Fruit fly (Drosophila melanogaster) whole organism, embryonic: ENCODE data around the gene CG13700.

ENCODE experiments used
- Bteb2 ChIP-seq: fragments of 200-800 bp; sonication (Bioruptor generic); optimal IDR thresholded peaks from 2 replicates; lab custom pipeline; 2016; ENCODE audit warnings: missing biosample characterization, missing genetic modification characterization
- CG10274 ChIP-seq: fragments of 200-800 bp; sonication (Bioruptor generic); optimal IDR thresholded peaks from 3 replicates; lab custom pipeline; 2017; ENCODE audit warnings: missing biosample characterization, mild to moderate bottlenecking, missing genetic modification characterization
- CG10654 ChIP-seq: fragments of 200-800 bp; sonication (Bioruptor generic); optimal IDR thresholded peaks from 2 replicates; lab custom pipeline; 2016; ENCODE audit warnings: missing biosample characterization, missing genetic modification characterization
- CG10959 ChIP-seq: fragments of 200-800 bp; sonication (Bioruptor generic); IDR thresholded peaks from 2 replicates; pipeline ENCODE4 v1.3.6; 2022; ENCODE audit warnings: missing biosample characterization, missing genetic modification characterization
- CG11085 ChIP-seq: fragments of 200-800 bp; sonication (Bioruptor generic); IDR thresholded peaks from 2 replicates; pipeline ENCODE4 v1.3.6; 2022; ENCODE audit warnings: missing biosample characterization, missing genetic modification characterization
- CG12744 ChIP-seq: fragments of 200-800 bp; sonication (Bioruptor generic); optimal IDR thresholded peaks from 2 replicates; lab custom pipeline; 2016; ENCODE audit warnings: missing biosample characterization, missing genetic modification characterization
- CG14965 ChIP-seq: fragments of 200-800 bp; sonication (Bioruptor generic); optimal IDR thresholded peaks from 2 replicates; lab custom pipeline; 2016; ENCODE audit warnings: missing biosample characterization, missing genetic modification characterization, borderline replicate concordance
- CG15073 ChIP-seq: fragments of 200-800 bp; sonication (Bioruptor generic); optimal IDR thresholded peaks from 2 replicates; lab custom pipeline; 2016; ENCODE audit warnings: missing biosample characterization, missing genetic modification characterization
- CG1529 ChIP-seq: fragments of 200-800 bp; sonication (Bioruptor generic); optimal IDR thresholded peaks from 3 replicates; lab custom pipeline; 2018; ENCODE audit warnings: missing biosample characterization, missing genetic modification characterization
- CG15514 ChIP-seq: fragments of 200-800 bp; sonication (Bioruptor generic); optimal IDR thresholded peaks from 3 replicates; lab custom pipeline; 2017; ENCODE audit warnings: missing biosample characterization, missing genetic modification characterization, mild to moderate bottlenecking, moderate library complexity, missing genetic modification reagents
- CG1603 ChIP-seq: fragments of 200-800 bp; sonication (Bioruptor generic); optimal IDR thresholded peaks from 2 replicates; lab custom pipeline; 2019; ENCODE audit warnings: missing biosample characterization, mild to moderate bottlenecking, missing genetic modification characterization, moderate library complexity
- CG16863 ChIP-seq: fragments of 200-800 bp; sonication (Bioruptor generic); optimal IDR thresholded peaks from 3 replicates; lab custom pipeline; 2016; ENCODE audit warnings: missing biosample characterization, missing genetic modification characterization
- CG17186 ChIP-seq: fragments of 200-800 bp; sonication (Bioruptor generic); optimal IDR thresholded peaks from 3 replicates; lab custom pipeline; 2017; ENCODE audit warnings: missing biosample characterization, missing genetic modification reagents, missing genetic modification characterization
- CG18011 ChIP-seq: fragments of 200-800 bp; sonication (Bioruptor generic); optimal IDR thresholded peaks from 2 replicates; lab custom pipeline; 2017; ENCODE audit warnings: missing biosample characterization, missing genetic modification characterization, mild to moderate bottlenecking, moderate library complexity, missing genotype
- CG18262 ChIP-seq: fragments of 200-800 bp; optimal IDR thresholded peaks from 3 replicates; lab custom pipeline; 2019; ENCODE audit warnings: missing biosample characterization, mild to moderate bottlenecking, missing genetic modification characterization, moderate library complexity
- CG18476 ChIP-seq: fragments of 200-800 bp; sonication (Bioruptor generic); optimal IDR thresholded peaks from 2 replicates; lab custom pipeline; 2016; ENCODE audit warnings: missing biosample characterization, mild to moderate bottlenecking, missing genetic modification characterization
- CG2129 ChIP-seq: fragments of 200-800 bp; sonication (Bioruptor generic); IDR thresholded peaks from 2 replicates; pipeline ENCODE4 v1.3.6; 2022; ENCODE audit warnings: missing biosample characterization, missing genetic modification characterization; ENCODE audit not compliant: partially characterized antibody
- CG2202 ChIP-seq: fragments of 200-800 bp; sonication (Bioruptor generic); optimal IDR thresholded peaks from 2 replicates; lab custom pipeline; 2018; ENCODE audit warnings: missing biosample characterization, mild to moderate bottlenecking, missing genetic modification characterization
- CG3163 ChIP-seq: fragments of 200-800 bp; sonication (Bioruptor generic); optimal IDR thresholded peaks from 3 replicates; lab custom pipeline; 2016; ENCODE audit warnings: missing biosample characterization, missing genetic modification characterization
- CG33557 ChIP-seq: fragments of 200-800 bp; sonication (Bioruptor generic); optimal IDR thresholded peaks from 2 replicates; lab custom pipeline; 2019; ENCODE audit warnings: missing biosample characterization, mild to moderate bottlenecking, missing genetic modification characterization, moderate library complexity
- CG5953 ChIP-seq: fragments of 200-800 bp; sonication (Bioruptor generic); IDR thresholded peaks from 2 replicates; pipeline ENCODE4 v1.3.6; 2022; ENCODE audit warnings: missing biosample characterization, missing genetic modification characterization
- CG7271 ChIP-seq: fragments of 200-800 bp; sonication (Bioruptor generic); optimal IDR thresholded peaks from 2 replicates; lab custom pipeline; 2018; ENCODE audit warnings: missing biosample characterization, mild to moderate bottlenecking, missing genetic modification characterization, moderate library complexity
- CG8281 ChIP-seq: fragments of 200-800 bp; sonication (Bioruptor generic); optimal IDR thresholded peaks from 2 replicates; lab custom pipeline; 2018; ENCODE audit warnings: missing biosample characterization, mild to moderate bottlenecking, missing genetic modification characterization, moderate library complexity
- Dbx ChIP-seq: fragments of 200-800 bp; sonication (Bioruptor generic); IDR thresholded peaks from 3 replicates; pipeline ENCODE4 v1.3.6; 2022; ENCODE audit warnings: missing biosample characterization, missing genetic modification characterization
- Fer2 ChIP-seq: fragments of 200-800 bp; sonication (Bioruptor generic); optimal IDR thresholded peaks from 2 replicates; lab custom pipeline; 2018; ENCODE audit warnings: missing biosample characterization, mild to moderate bottlenecking, missing genetic modification characterization, moderate library complexity
- Gug ChIP-seq: fragments of 200-800 bp; sonication (Bioruptor generic); IDR thresholded peaks from 4 replicates; pipeline ENCODE4 v1.3.6; 2022; ENCODE audit warnings: missing biosample characterization, missing genetic modification characterization
- H15 ChIP-seq: fragments of 200-800 bp; sonication (Bioruptor generic); IDR thresholded peaks from 3 replicates; pipeline ENCODE4 v1.3.6; 2022; ENCODE audit warnings: missing biosample characterization, missing genetic modification characterization
- Lpt ChIP-seq: fragments of >200 bp; optimal IDR thresholded peaks from 2 replicates; lab custom pipeline; 2018; ENCODE audit warnings: missing biosample characterization, missing genetic modification characterization
- MTF-1 ChIP-seq: fragments of 200-800 bp; sonication (Bioruptor generic); optimal IDR thresholded peaks from 2 replicates; lab custom pipeline; 2018; ENCODE audit warnings: missing biosample characterization, mild to moderate bottlenecking, missing genetic modification characterization, borderline replicate concordance
- Meics ChIP-seq: fragments of 200-800 bp; sonication (Bioruptor generic); optimal IDR thresholded peaks from 2 replicates; lab custom pipeline; 2017; ENCODE audit warnings: missing biosample characterization, mild to moderate bottlenecking, missing genetic modification characterization
- PHDP ChIP-seq: fragments of 200-800 bp; sonication (Bioruptor generic); optimal IDR thresholded peaks from 3 replicates; lab custom pipeline; 2018; ENCODE audit warnings: missing biosample characterization, mild to moderate bottlenecking, missing genetic modification characterization, moderate library complexity
- Poxn ChIP-seq: fragments of 200-800 bp; sonication (Bioruptor generic); IDR thresholded peaks from 2 replicates; pipeline ENCODE4 v1.3.6; 2022; ENCODE audit warnings: missing biosample characterization, missing genetic modification characterization
- Sry-δ ChIP-seq: fragments of 200-800 bp; sonication (Bioruptor generic); optimal IDR thresholded peaks from 2 replicates; lab custom pipeline; 2016; ENCODE audit warnings: missing biosample characterization, missing genetic modification characterization
- Usf ChIP-seq: fragments of 200-800 bp; sonication (Bioruptor generic); optimal IDR thresholded peaks from 2 replicates; lab custom pipeline; 2017; ENCODE audit warnings: missing genotype, missing biosample characterization, missing genetic modification characterization
- ash1 ChIP-seq: fragments of 200-800 bp; sonication (Bioruptor generic); optimal IDR thresholded peaks from 2 replicates; lab custom pipeline; 2018; ENCODE audit warnings: missing biosample characterization, mild to moderate bottlenecking, missing genetic modification characterization
- bcd ChIP-seq: fragments of 200-800 bp; sonication (Bioruptor generic); optimal IDR thresholded peaks from 2 replicates; lab custom pipeline; 2017; ENCODE audit warnings: missing biosample characterization, mild to moderate bottlenecking, missing genetic modification characterization
- crc ChIP-seq: fragments of 200-800 bp; sonication (Bioruptor generic); optimal IDR thresholded peaks from 2 replicates; lab custom pipeline; 2016; ENCODE audit warnings: missing biosample characterization, missing genetic modification characterization
- dan ChIP-seq: fragments of 200-800 bp; sonication (Bioruptor generic); IDR thresholded peaks from 2 replicates; pipeline ENCODE4 v1.3.6; 2022; ENCODE audit warnings: missing biosample characterization, missing genetic modification characterization
- emc ChIP-seq: fragments of 200-800 bp; sonication (Bioruptor generic); optimal IDR thresholded peaks from 2 replicates; lab custom pipeline; 2016; ENCODE audit warnings: missing biosample characterization, missing genetic modification characterization
- ken ChIP-seq: fragments of 200-800 bp; sonication (Bioruptor generic); IDR thresholded peaks from 3 replicates; pipeline ENCODE4 v1.3.6; 2022; ENCODE audit warnings: missing biosample characterization, missing genetic modification characterization
- lbe ChIP-seq: fragments of 200-800 bp; sonication (Bioruptor generic); optimal IDR thresholded peaks from 2 replicates; lab custom pipeline; 2016; ENCODE audit warnings: missing biosample characterization, mild to moderate bottlenecking, missing genetic modification characterization
- lmd ChIP-seq: fragments of 200-800 bp; sonication (Bioruptor generic); IDR thresholded peaks from 2 replicates; pipeline ENCODE4 v1.3.6; 2022; ENCODE audit warnings: missing biosample characterization, missing genetic modification characterization
- maf-S ChIP-seq: fragments of 200-800 bp; sonication (Bioruptor generic); optimal IDR thresholded peaks from 2 replicates; lab custom pipeline; 2016; ENCODE audit warnings: missing biosample characterization, missing genetic modification characterization
- nerfin-2 ChIP-seq: fragments of 200-800 bp; sonication (Bioruptor generic); IDR thresholded peaks from 2 replicates; pipeline ENCODE4 v1.3.6; 2022; ENCODE audit warnings: missing biosample characterization, missing genetic modification characterization; ENCODE audit not compliant: partially characterized antibody
- pho ChIP-seq: fragments of 200-800 bp; sonication (Bioruptor generic); optimal IDR thresholded peaks from 2 replicates; lab custom pipeline; 2016; ENCODE audit warnings: missing biosample characterization, missing genetic modification characterization
- pum ChIP-seq: fragments of 200-800 bp; sonication (Bioruptor generic); optimal IDR thresholded peaks from 2 replicates; lab custom pipeline; 2016; ENCODE audit warnings: missing biosample characterization, missing genetic modification characterization
- pzg ChIP-seq: fragments of 200-800 bp; sonication (Bioruptor generic); optimal IDR thresholded peaks from 3 replicates; lab custom pipeline; 2018; ENCODE audit warnings: missing biosample characterization, mild to moderate bottlenecking, missing genetic modification characterization, moderate library complexity
- row ChIP-seq: fragments of 200-800 bp; sonication (Bioruptor generic); IDR thresholded peaks from 3 replicates; pipeline ENCODE4 v1.3.6; 2022; ENCODE audit warnings: missing biosample characterization, missing genetic modification characterization
- slbo ChIP-seq: fragments of 200-800 bp; sonication (Bioruptor generic); IDR thresholded peaks from 2 replicates; pipeline ENCODE4 v1.3.6; 2022; ENCODE audit warnings: missing biosample characterization, missing genetic modification characterization
- toy ChIP-seq: fragments of 200-800 bp; sonication (Bioruptor generic); IDR thresholded peaks from 2 replicates; pipeline ENCODE4 v1.3.6; 2022; ENCODE audit warnings: missing biosample characterization, missing genetic modification characterization
- trem ChIP-seq: fragments of 200-800 bp; optimal IDR thresholded peaks from 3 replicates; lab custom pipeline; 2019; ENCODE audit warnings: missing biosample characterization, mild to moderate bottlenecking, missing genetic modification characterization, moderate library complexity
- tup ChIP-seq: fragments of 200-800 bp; sonication (Bioruptor generic); optimal IDR thresholded peaks from 2 replicates; lab custom pipeline; 2016; ENCODE audit warnings: missing biosample characterization, mild to moderate bottlenecking, missing genetic modification characterization, moderate library complexity

CG13700 gene

DNA sequence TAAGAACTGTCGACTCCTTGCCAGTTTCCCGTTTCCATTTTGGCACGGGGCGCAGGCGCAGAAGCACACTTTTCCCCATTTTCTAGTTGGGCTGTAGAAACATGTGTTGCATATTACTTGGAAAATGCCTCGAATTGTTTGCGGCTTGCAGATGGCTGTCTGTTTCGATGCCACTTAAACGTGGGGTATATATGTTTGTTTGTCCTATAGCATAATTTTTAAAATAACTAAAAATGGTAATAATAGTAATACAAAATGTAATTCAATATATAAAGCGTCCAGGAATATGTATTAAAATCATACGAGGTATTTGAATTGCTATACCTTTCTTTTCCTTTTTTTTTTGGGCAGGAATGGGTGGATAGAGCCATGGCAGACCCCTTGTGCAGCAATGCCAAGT is 50.4 kb downstream of the CG13700 start:
- TF ChIP-seq CG14965 (GFP tag; lab: Kevin White, UChicago) (no peak), row (GFP tag; lab: Robert Waterston, UW) (peak; percentile 81), nerfin-2 (GFP tag; lab: Robert Waterston, UW) (no peak), Bteb2 (GFP tag; lab: Kevin White, UChicago) (no peak), CG5953 (GFP tag; lab: Robert Waterston, UW) (peak; percentile 50; the same call in 1 of the 2 replicates), CG18262 (peak; percentile 83), CG11085 (GFP tag; lab: Robert Waterston, UW) (no peak), CG17186 (GFP tag; lab: Kevin White, UChicago) (no peak), CG2129 (GFP tag; lab: Robert Waterston, UW) (no peak), CG12744 (GFP tag; lab: Kevin White, UChicago) (no peak), CG16863 (GFP tag; lab: Kevin White, UChicago) (no peak), slbo (GFP tag; lab: Robert Waterston, UW) (no peak), CG1603 (tag; lab: Kevin White, UChicago) (peak; percentile 54), trem (peak; percentile 42), Poxn (no peak), H15 (GFP tag; lab: Robert Waterston, UW) (peak; percentile 47; the same call in 1 of the 3 replicates), Meics (no peak), maf-S (no peak), ash1 (no peak), Sry-δ (no peak), MTF-1 (GFP tag; lab: Kevin White, UChicago) (no peak), CG10959 (GFP tag; lab: Robert Waterston, UW) (peak; percentile 70), Fer2 (tag; lab: Kevin White, UChicago) (no peak), CG7271 (tag; lab: Kevin White, UChicago) (no peak), CG1529 (GFP tag; lab: Kevin White, UChicago) (peak; percentile 47), pzg (GFP tag; lab: Kevin White, UChicago) (no peak), pho (no peak), CG8281 (tag; lab: Kevin White, UChicago) (no peak), dan (GFP tag; lab: Robert Waterston, UW) (no peak), crc (no peak), CG2202 (tag; lab: Kevin White, UChicago) (peak; percentile 74), Dbx (GFP tag; lab: Robert Waterston, UW) (no peak), CG33557 (GFP tag; lab: Kevin White, UChicago) (peak; percentile 77), CG15514 (no peak), Usf (GFP tag; lab: Kevin White, UChicago) (peak; percentile 25), bcd (peak; percentile 41), CG10274 (GFP tag; lab: Kevin White, UChicago) (no peak), ken (GFP tag; lab: Robert Waterston, UW) (peak; percentile 58; the same call in 1 of the 3 replicates), pum (no peak), CG18011 (GFP tag; lab: Kevin White, UChicago) (no peak), lbe (GFP tag; lab: Kevin White, UChicago) (no peak), CG15073 (peak; percentile 11), PHDP (tag; lab: Kevin White, UChicago) (peak; percentile 63), CG10654 (GFP tag; lab: Kevin White, UChicago) (peak; percentile 19), lmd (peak; percentile 53; the same call in 1 of the 2 replicates), CG18476 (GFP tag; lab: Kevin White, UChicago) (peak; percentile 17), tup (GFP tag; lab: Kevin White, UChicago) (no peak), Lpt (GFP tag; lab: Kevin White, UChicago) (no peak), Gug (GFP tag; lab: Robert Waterston, UW) (peak; percentile 36; the same call in 2 of the 4 replicates), toy (GFP tag; lab: Robert Waterston, UW) (no peak), emc (GFP tag; lab: Kevin White, UChicago) (no peak), CG3163 (no peak)
